Fruit fly (Drosophila melanogaster) whole organism, embryonic: ENCODE data around the gene CG4839.
A peak's percentile ranks its signal among the peaks of the same experiment; 100 is the strongest.

Source experiments
- Atf6 ChIP-seq: fragments of 200-800 bp; sonication (Bioruptor generic); IDR thresholded peaks from 2 replicates; pipeline ENCODE4 v1.3.6; 2022; ENCODE audit warnings: missing biosample characterization, missing genetic modification characterization
- Bgb ChIP-seq: fragments of 200-800 bp; sonication (Bioruptor generic); IDR thresholded peaks from 2 replicates; pipeline ENCODE4 v1.3.6; 2022; ENCODE audit warnings: missing biosample characterization, missing genetic modification characterization; ENCODE audit not compliant: partially characterized antibody
- CG10147 ChIP-seq: fragments of 200-800 bp; sonication (Bioruptor generic); optimal IDR thresholded peaks from 2 replicates; lab custom pipeline; 2019; ENCODE audit warnings: missing biosample characterization, mild to moderate bottlenecking, missing genetic modification characterization, moderate library complexity
- CG10543 ChIP-seq: fragments of 200-800 bp; sonication (Bioruptor generic); optimal IDR thresholded peaks from 3 replicates; lab custom pipeline; 2017; ENCODE audit warnings: missing biosample characterization, mild to moderate bottlenecking, missing genetic modification characterization, moderate library complexity
- CG11247 ChIP-seq: fragments of 200-800 bp; sonication (Bioruptor generic); IDR thresholded peaks from 2 replicates; pipeline ENCODE4 v1.3.6; 2022; ENCODE audit warnings: missing biosample characterization, missing genetic modification characterization
- CG11723 ChIP-seq: fragments of 200-800 bp; sonication (Bioruptor generic); optimal IDR thresholded peaks from 2 replicates; lab custom pipeline; 2017; ENCODE audit warnings: missing biosample characterization, mild to moderate bottlenecking, missing genetic modification characterization
- CG13296 ChIP-seq: fragments of 200-800 bp; sonication (Bioruptor generic); optimal IDR thresholded peaks from 3 replicates; lab custom pipeline; 2018; ENCODE audit warnings: missing biosample characterization, mild to moderate bottlenecking, missing genetic modification characterization
- CG13624 ChIP-seq: fragments of 200-800 bp; sonication (Bioruptor generic); optimal IDR thresholded peaks from 2 replicates; lab custom pipeline; 2016; ENCODE audit warnings: missing biosample characterization, missing genetic modification characterization
- CG14667 ChIP-seq: fragments of 200-800 bp; sonication (Bioruptor generic); IDR thresholded peaks from 2 replicates; pipeline ENCODE4 v1.3.6; 2022; ENCODE audit warnings: missing biosample characterization, missing genetic modification characterization
- CG16813 ChIP-seq: fragments of 200-800 bp; sonication (Bioruptor generic); IDR thresholded peaks from 3 replicates; pipeline ENCODE4 v1.3.6; 2022; ENCODE audit warnings: missing biosample characterization, missing genetic modification characterization; ENCODE audit not compliant: partially characterized antibody
- CG17912 ChIP-seq: fragments of 200-800 bp; sonication (Bioruptor generic); optimal IDR thresholded peaks from 2 replicates; lab custom pipeline; 2018; ENCODE audit warnings: missing biosample characterization, mild to moderate bottlenecking, missing genetic modification characterization
- CG18599 ChIP-seq: fragments of 200-800 bp; sonication (Bioruptor generic); optimal IDR thresholded peaks from 3 replicates; lab custom pipeline; 2017; ENCODE audit warnings: missing biosample characterization, missing genetic modification characterization, mild to moderate bottlenecking, moderate library complexity, missing genetic modification reagents
- CG32532 ChIP-seq: fragments of 200-800 bp; sonication (Bioruptor generic); IDR thresholded peaks from 2 replicates; pipeline ENCODE4 v1.3.6; 2022; ENCODE audit warnings: missing biosample characterization, missing genetic modification characterization
- CG34422 ChIP-seq: fragments of 200-800 bp; sonication (Bioruptor generic); IDR thresholded peaks from 3 replicates; pipeline ENCODE4 v1.3.6; 2022; ENCODE audit warnings: missing biosample characterization, missing genetic modification characterization
- CG4360 ChIP-seq: fragments of 200-800 bp; sonication (Bioruptor generic); IDR thresholded peaks from 2 replicates; pipeline ENCODE4 v1.3.6; 2022; ENCODE audit warnings: missing biosample characterization, missing genetic modification characterization
- CG5953 ChIP-seq: fragments of 200-800 bp; sonication (Bioruptor generic); IDR thresholded peaks from 2 replicates; pipeline ENCODE4 v1.3.6; 2022; ENCODE audit warnings: missing biosample characterization, missing genetic modification characterization
- CG7963 ChIP-seq: fragments of 200-800 bp; sonication (Bioruptor generic); IDR thresholded peaks from 3 replicates; pipeline ENCODE4 v1.3.6; 2022; ENCODE audit warnings: missing biosample characterization, missing genetic modification characterization; ENCODE audit not compliant: partially characterized antibody
- Deaf1 ChIP-seq: fragments of 200-800 bp; optimal IDR thresholded peaks from 3 replicates; lab custom pipeline; 2019; ENCODE audit warnings: missing biosample characterization, mild to moderate bottlenecking, missing genetic modification characterization, moderate library complexity
- Doc3 ChIP-seq: fragments of 200-800 bp; sonication (Bioruptor generic); IDR thresholded peaks from 3 replicates; pipeline ENCODE4 v1.3.6; 2022; ENCODE audit warnings: missing biosample characterization, missing genetic modification characterization; ENCODE audit not compliant: partially characterized antibody
- Gsc ChIP-seq: fragments of 200-800 bp; sonication (Bioruptor generic); IDR thresholded peaks from 2 replicates; pipeline ENCODE4 v1.3.6; 2022; ENCODE audit warnings: missing biosample characterization, missing genetic modification characterization
- HLH3B ChIP-seq: fragments of 200-800 bp; sonication (Bioruptor generic); IDR thresholded peaks from 2 replicates; pipeline ENCODE4 v1.3.6; 2022; ENCODE audit warnings: missing biosample characterization, missing genetic modification characterization
- Hmx ChIP-seq: fragments of 200-800 bp; sonication (Bioruptor generic); optimal IDR thresholded peaks from 2 replicates; lab custom pipeline; 2016; ENCODE audit warnings: missing biosample characterization, missing genetic modification characterization
- Hsf ChIP-seq: fragments of 200-800 bp; sonication (Bioruptor generic); optimal IDR thresholded peaks from 3 replicates; lab custom pipeline; 2016; ENCODE audit warnings: missing biosample characterization, missing genetic modification characterization
- Jarid2 ChIP-seq: fragments of 200-800 bp; sonication (Bioruptor generic); optimal IDR thresholded peaks from 3 replicates; lab custom pipeline; 2017; ENCODE audit warnings: mild to moderate bottlenecking, missing biosample characterization, missing genetic modification reagents, missing genetic modification characterization
- MESR4 ChIP-seq: fragments of 200-800 bp; sonication (Bioruptor generic); optimal IDR thresholded peaks from 2 replicates; lab custom pipeline; 2018; ENCODE audit warnings: missing biosample characterization, mild to moderate bottlenecking, missing genetic modification characterization, moderate library complexity
- MTF-1 ChIP-seq: fragments of 200-800 bp; sonication (Bioruptor generic); optimal IDR thresholded peaks from 2 replicates; lab custom pipeline; 2018; ENCODE audit warnings: missing biosample characterization, mild to moderate bottlenecking, missing genetic modification characterization, borderline replicate concordance
- Neu2 ChIP-seq: fragments of 200-800 bp; sonication (Bioruptor generic); optimal IDR thresholded peaks from 3 replicates; lab custom pipeline; 2016; ENCODE audit warnings: missing biosample characterization, missing genetic modification characterization, borderline replicate concordance
- Oaz ChIP-seq: fragments of 200-800 bp; sonication (Bioruptor generic); IDR thresholded peaks from 2 replicates; pipeline ENCODE4 v1.3.6; 2022; ENCODE audit warnings: missing biosample characterization, missing genetic modification characterization
- Ravus ChIP-seq: fragments of 200-800 bp; sonication (Bioruptor generic); IDR thresholded peaks from 2 replicates; pipeline ENCODE4 v1.3.6; 2022; ENCODE audit warnings: missing biosample characterization, missing genetic modification characterization
- Scr ChIP-seq: fragments of 200-800 bp; sonication (Bioruptor generic); IDR thresholded peaks from 2 replicates; pipeline ENCODE4 v1.3.6; 2022; ENCODE audit warnings: missing biosample characterization, missing genetic modification characterization; ENCODE audit not compliant: partially characterized antibody
- Ssrp ChIP-seq: fragments of 200-800 bp; sonication (Bioruptor generic); optimal IDR thresholded peaks from 2 replicates; lab custom pipeline; 2018; ENCODE audit warnings: missing biosample characterization, mild to moderate bottlenecking, missing genetic modification characterization, moderate library complexity
- Stat92E ChIP-seq, 3 experiments: fragments of >200 bp in 2 of 3; fragments of 200-800 bp in 1 of 3; sonication (Bioruptor generic) in 1 of 3; optimal IDR thresholded peaks; 2 replicates each; lab custom pipeline; 2017 to 2019; ENCODE audit warnings: missing biosample characterization in 3 of 3, missing genetic modification characterization in 3 of 3, mild to moderate bottlenecking in 1 of 3, moderate library complexity in 1 of 3
- ato ChIP-seq: fragments of 200-800 bp; sonication (Bioruptor generic); IDR thresholded peaks from 2 replicates; pipeline ENCODE4 v1.3.6; 2022; ENCODE audit warnings: missing biosample characterization, missing genetic modification characterization; ENCODE audit not compliant: partially characterized antibody
- cwo ChIP-seq: fragments of 200-800 bp; sonication (Bioruptor generic); optimal IDR thresholded peaks from 3 replicates; lab custom pipeline; 2017; ENCODE audit warnings: missing biosample characterization, missing genetic modification characterization, mild to moderate bottlenecking, moderate library complexity, missing genetic modification reagents
- dysf ChIP-seq: fragments of 200-800 bp; sonication (Bioruptor generic); IDR thresholded peaks from 3 replicates; pipeline ENCODE4 v1.3.6; 2022; ENCODE audit warnings: missing biosample characterization, missing genetic modification characterization
- emc ChIP-seq: fragments of 200-800 bp; sonication (Bioruptor generic); optimal IDR thresholded peaks from 2 replicates; lab custom pipeline; 2016; ENCODE audit warnings: missing biosample characterization, missing genetic modification characterization
- fd3F ChIP-seq: fragments of 200-800 bp; sonication (Bioruptor generic); optimal IDR thresholded peaks from 2 replicates; lab custom pipeline; 2018; ENCODE audit warnings: missing biosample characterization, mild to moderate bottlenecking, missing genetic modification characterization, moderate library complexity
- fu2 ChIP-seq: fragments of 200-800 bp; sonication (Bioruptor generic); optimal IDR thresholded peaks from 2 replicates; lab custom pipeline; 2016; ENCODE audit warnings: missing biosample characterization, missing genetic modification characterization
- gro ChIP-seq: fragments of 200-800 bp; sonication (Bioruptor generic); optimal IDR thresholded peaks from 2 replicates; lab custom pipeline; 2016; ENCODE audit warnings: missing biosample characterization, missing genetic modification characterization
- gt ChIP-seq: fragments of 200-800 bp; sonication (Bioruptor generic); IDR thresholded peaks from 2 replicates; pipeline ENCODE4 v1.3.6; 2022; ENCODE audit warnings: missing biosample characterization, missing genetic modification characterization
- ham ChIP-seq: fragments of 200-800 bp; sonication (Bioruptor generic); IDR thresholded peaks from 2 replicates; pipeline ENCODE4 v1.3.6; 2022; ENCODE audit warnings: missing biosample characterization, missing genetic modification characterization
- jing ChIP-seq: fragments of 200-800 bp; sonication (Bioruptor generic); optimal IDR thresholded peaks from 2 replicates; lab custom pipeline; 2018; ENCODE audit warnings: missing biosample characterization, mild to moderate bottlenecking, missing genetic modification characterization
- pfk ChIP-seq: fragments of 200-800 bp; sonication (Bioruptor generic); optimal IDR thresholded peaks from 2 replicates; lab custom pipeline; 2018; ENCODE audit warnings: missing biosample characterization, mild to moderate bottlenecking, missing genetic modification characterization, moderate library complexity
- psq ChIP-seq: fragments of 200-800 bp; sonication (Bioruptor generic); optimal IDR thresholded peaks from 2 replicates; lab custom pipeline; 2017; ENCODE audit warnings: missing biosample characterization, missing genetic modification characterization
- pzg ChIP-seq: fragments of 200-800 bp; sonication (Bioruptor generic); optimal IDR thresholded peaks from 3 replicates; lab custom pipeline; 2018; ENCODE audit warnings: missing biosample characterization, mild to moderate bottlenecking, missing genetic modification characterization, moderate library complexity
- ro ChIP-seq: fragments of 200-800 bp; sonication (Bioruptor generic); IDR thresholded peaks from 2 replicates; pipeline ENCODE4 v1.3.6; 2022; ENCODE audit warnings: missing biosample characterization, missing genetic modification characterization
- sqz ChIP-seq: fragments of 200-800 bp; sonication (Bioruptor generic); optimal IDR thresholded peaks from 3 replicates; lab custom pipeline; 2018; ENCODE audit warnings: missing biosample characterization, mild to moderate bottlenecking, missing genetic modification characterization
- stc ChIP-seq: fragments of 200-800 bp; sonication (Bioruptor generic); IDR thresholded peaks from 2 replicates; pipeline ENCODE4 v1.3.6; 2022; ENCODE audit warnings: missing biosample characterization, missing genetic modification characterization
- stwl ChIP-seq: fragments of 200-800 bp; sonication (Bioruptor generic); optimal IDR thresholded peaks from 3 replicates; lab custom pipeline; 2018; ENCODE audit warnings: missing biosample characterization, mild to moderate bottlenecking, missing genetic modification characterization, moderate library complexity
- sug ChIP-seq: fragments of 200-800 bp; optimal IDR thresholded peaks from 2 replicates; lab custom pipeline; 2019; ENCODE audit warnings: missing biosample characterization, mild to moderate bottlenecking, missing genetic modification characterization, moderate library complexity
- tio ChIP-seq: fragments of 200-800 bp; sonication (Bioruptor generic); optimal IDR thresholded peaks from 2 replicates; lab custom pipeline; 2017; ENCODE audit warnings: missing biosample characterization, missing genetic modification characterization, inconsistent platforms
- yki ChIP-seq: fragments of >200 bp; optimal IDR thresholded peaks from 3 replicates; lab custom pipeline; 2018

Gene CG4839

dm6 chr2L:10198911-10199310 lies 54.3 kb downstream of the CG4839 start, which contains the start of gene Sur (continued):
- TF ChIP-seq CG17912 (GFP tag; lab: Kevin White, UChicago) (no peak), dysf (no peak), ro (GFP tag; lab: Robert Waterston, UW) (no peak), tio (GFP tag; lab: Kevin White, UChicago) (no peak), Atf6 (GFP tag; lab: Robert Waterston, UW) (0 out of 2 replicates have a peak, but pooled peaks have one; percentile 10), ato (peak; percentile 30; the same call in 1 of the 2 replicates), CG16813 (GFP tag; lab: Robert Waterston, UW) (no peak), CG13296 (GFP tag; lab: Kevin White, UChicago) (no peak), MTF-1 (GFP tag; lab: Kevin White, UChicago) (no peak), Bgb (GFP tag; lab: Robert Waterston, UW) (peak; percentile 37; the same call in 1 of the 2 replicates), MESR4 (no peak), Hmx (GFP tag; lab: Kevin White, UChicago) (no peak), pzg (no peak), CG32532 (no peak), Jarid2 (peak; percentile 60), stc (no peak), Gsc (GFP tag; lab: Robert Waterston, UW) (no peak), ham (no peak), CG11247 (GFP tag; lab: Robert Waterston, UW) (no peak), gt (GFP tag; lab: Robert Waterston, UW) (no peak), CG13624 (GFP tag; lab: Kevin White, UChicago) (no peak), CG5953 (GFP tag; lab: Robert Waterston, UW) (no peak), CG11723 (GFP tag; lab: Kevin White, UChicago) (no peak), stwl (tag; lab: Kevin White, UChicago) (no peak), cwo (GFP tag; lab: Kevin White, UChicago) (peak; percentile 81), yki (lab: Kevin White, UChicago) (no peak), sqz (GFP tag; lab: Kevin White, UChicago) (no peak), Ssrp (tag; lab: Kevin White, UChicago) (no peak), Deaf1 (tag; lab: Kevin White, UChicago) (peak; percentile 87), CG10543 (GFP tag; lab: Kevin White, UChicago) (peak; percentile 58), Scr (GFP tag; lab: Robert Waterston, UW) (0 out of 2 replicates have a peak, but pooled peaks have one; percentile 18), fu2 (GFP tag; lab: Kevin White, UChicago) (no peak), CG4360 (GFP tag; lab: Robert Waterston, UW) (0 out of 2 replicates have a peak, but pooled peaks have one; percentile 17), fd3F (no peak), CG34422 (peak; percentile 50; the same call in 1 of the 3 replicates), psq (GFP tag; lab: Kevin White, UChicago) (no peak), CG10147 (no peak), emc (GFP tag; lab: Kevin White, UChicago) (no peak), Stat92E (GFP tag; optimal IDR thresholded peaks at IDR 0.05; lab: Kevin White, UChicago) (no peak), gro (GFP tag; lab: Kevin White, UChicago) (no peak), Hsf (GFP tag; lab: Kevin White, UChicago) (no peak)

DNA sequence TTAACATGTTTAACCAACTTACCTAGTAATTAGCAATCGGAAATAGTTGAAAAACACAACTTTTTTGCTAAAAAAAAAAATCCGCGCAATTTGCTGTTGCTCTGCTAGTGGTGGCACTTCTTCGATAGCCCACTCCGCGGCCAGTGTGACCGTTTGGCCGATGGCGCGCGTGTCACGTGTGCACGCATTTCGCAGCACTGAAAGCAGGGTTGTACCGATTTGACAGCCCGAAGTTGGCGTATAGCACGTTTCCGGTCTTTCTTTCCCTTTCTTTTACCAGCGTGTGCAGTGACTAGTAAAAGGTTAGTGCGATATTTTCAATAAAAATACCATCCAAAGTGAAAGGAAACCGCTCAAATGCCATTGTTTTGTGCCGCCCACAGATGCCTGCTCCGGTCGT lies 56.3 kb downstream of the CG4839 start, which contains the start of the genes Ripalpha and RpL7:
Ripalpha (minus strand) TSS at position 128 of the 400 bp plus-strand sequence.
RpL7 (plus strand) TSS at position 158 of the 400 bp plus-strand sequence.
- peak; percentile 88 for TF ChIP-seq jing (GFP tag; lab: Kevin White, UChicago)
- peak; percentile 66; the same call in 2 of the 3 replicates for TF ChIP-seq Doc3
- peak; percentile 82 for TF ChIP-seq Ravus
- TF ChIP-seq gro (GFP tag; lab: Kevin White, UChicago): peak; percentile 98
- peak; percentile 84 for TF ChIP-seq Neu2 (GFP tag; lab: Kevin White, UChicago)
- peak; percentile 95 for TF ChIP-seq HLH3B (GFP tag; lab: Robert Waterston, UW)
- peak; percentile 92 for TF ChIP-seq Oaz (GFP tag; lab: Robert Waterston, UW)
- peak; percentile 88 for TF ChIP-seq CG7963 (GFP tag; lab: Robert Waterston, UW)
- peak; percentile 88 for TF ChIP-seq CG14667 (GFP tag; lab: Robert Waterston, UW)
- TF ChIP-seq CG18599 (GFP tag; lab: Kevin White, UChicago): peak; percentile 98
- peak; percentile 88 for TF ChIP-seq pfk (GFP tag; lab: Kevin White, UChicago)
- peak; percentile 92 for TF ChIP-seq sug (tag; lab: Kevin White, UChicago)
